Worm (Caenorhabditis elegans) whole organism, L2 larva: ENCODE data around the gene fbxa-153.

Experiments
- C34F6.9 ChIP-seq: fragments of 150-350 bp; optimal IDR thresholded peaks from 2 replicates; lab custom pipeline; 2014; ENCODE audit warnings: missing biosample characterization, missing genetic modification characterization
- F13H6.1 ChIP-seq: sonication (generic microtip); optimal IDR thresholded peaks from 2 replicates; lab custom pipeline; 2016; ENCODE audit warnings: missing genetic modification characterization, missing compliant biosample characterization
- R02D3.7 ChIP-seq: fragments of 150-350 bp; optimal IDR thresholded peaks from 2 replicates; lab custom pipeline; 2014; ENCODE audit warnings: missing biosample characterization, missing genetic modification characterization
- Y55F3AM.14 ChIP-seq: fragments of 200-800 bp; sonication (Bioruptor generic); optimal IDR thresholded peaks from 2 replicates; lab custom pipeline; 2018; ENCODE audit warnings: mild to moderate bottlenecking, missing genetic modification characterization, missing compliant biosample characterization
- ama-1 ChIP-seq: fragments of 150-350 bp; optimal IDR thresholded peaks from 2 replicates; lab custom pipeline; 2018; ENCODE audit warnings: inconsistent platforms
- blmp-1 ChIP-seq: sonication (generic microtip); optimal IDR thresholded peaks from 2 replicates; lab custom pipeline; 2017; ENCODE audit warnings: missing genetic modification characterization, mild to moderate bottlenecking, missing compliant biosample characterization, antibody characterized with exemption, moderate library complexity; ENCODE audit not compliant: insufficient read depth
- crh-2 ChIP-seq: sonication (generic microtip); optimal IDR thresholded peaks from 2 replicates; lab custom pipeline; 2017; ENCODE audit warnings: missing biosample characterization, missing genetic modification characterization
- egl-27 ChIP-seq: sonication (generic microtip); optimal IDR thresholded peaks from 3 replicates; lab custom pipeline; 2017; ENCODE audit warnings: missing biosample characterization, missing genetic modification reagents, missing genetic modification characterization
- elt-1 ChIP-seq: fragments of 150-350 bp; optimal IDR thresholded peaks from 2 replicates; lab custom pipeline; 2014; ENCODE audit warnings: missing biosample characterization, missing genetic modification characterization
- elt-3 ChIP-seq: sonication (generic microtip); optimal IDR thresholded peaks from 2 replicates; lab custom pipeline; 2017; ENCODE audit warnings: missing biosample characterization, missing genetic modification characterization
- fos-1 ChIP-seq: fragments of 150-350 bp; optimal IDR thresholded peaks from 2 replicates; lab custom pipeline; 2014; ENCODE audit warnings: missing biosample characterization, missing genetic modification characterization
- gmeb-1 ChIP-seq: fragments of 150-350 bp; optimal IDR thresholded peaks from 2 replicates; lab custom pipeline; 2014; ENCODE audit warnings: missing biosample characterization, missing genetic modification characterization
- lin-13 ChIP-seq: fragments of 150-350 bp; optimal IDR thresholded peaks from 2 replicates; lab custom pipeline; 2014; ENCODE audit warnings: missing biosample characterization, missing genetic modification reagents, missing genetic modification characterization
- lin-39 ChIP-seq: fragments of 150-350 bp; optimal IDR thresholded peaks from 2 replicates; lab custom pipeline; 2014; ENCODE audit warnings: missing biosample characterization, missing genetic modification reagents, missing genetic modification characterization
- lsy-2 ChIP-seq, 2 experiments: fragments of 150-350 bp in 1 of 2; sonication (generic microtip) in 1 of 2; optimal IDR thresholded peaks; 2 replicates each; lab custom pipeline; 2014 to 2017; ENCODE audit warnings: missing biosample characterization in 2 of 2, missing genetic modification characterization in 2 of 2
- mab-5 ChIP-seq: fragments of 150-350 bp; optimal IDR thresholded peaks from 2 replicates; lab custom pipeline; 2014; ENCODE audit warnings: missing biosample characterization, missing genetic modification characterization
- mdl-1 ChIP-seq, 2 experiments: fragments of 150-350 bp in 1 of 2; sonication (generic microtip) in 1 of 2; optimal IDR thresholded peaks; 2 replicates each; lab custom pipeline; 2017; ENCODE audit warnings: missing biosample characterization in 2 of 2, missing genetic modification characterization in 2 of 2
- nhr-10 ChIP-seq: sonication (generic microtip); optimal IDR thresholded peaks from 2 replicates; lab custom pipeline; 2017; ENCODE audit warnings: missing biosample characterization, missing genetic modification characterization
- nhr-11 ChIP-seq: fragments of 150-350 bp; optimal IDR thresholded peaks from 2 replicates; lab custom pipeline; 2014; ENCODE audit warnings: missing biosample characterization, missing genetic modification characterization
- nhr-12 ChIP-seq: fragments of 150-350 bp; optimal IDR thresholded peaks from 2 replicates; lab custom pipeline; 2014; ENCODE audit warnings: missing biosample characterization, missing genetic modification characterization
- nhr-129 ChIP-seq: fragments of 150-350 bp; optimal IDR thresholded peaks from 2 replicates; lab custom pipeline; 2014; ENCODE audit warnings: missing biosample characterization, missing genetic modification characterization
- nhr-21 ChIP-seq: fragments of 150-350 bp; optimal IDR thresholded peaks from 2 replicates; lab custom pipeline; 2014; ENCODE audit warnings: missing biosample characterization, missing genetic modification characterization
- nhr-237 ChIP-seq: fragments of 150-350 bp; optimal IDR thresholded peaks from 2 replicates; lab custom pipeline; 2014; ENCODE audit warnings: missing biosample characterization, missing genetic modification characterization
- nhr-25 ChIP-seq: fragments of 150-350 bp; sonication (generic microtip); optimal IDR thresholded peaks from 3 replicates; lab custom pipeline; 2014; ENCODE audit warnings: missing biosample characterization, missing genetic modification characterization
- skn-1 ChIP-seq: sonication (generic microtip); optimal IDR thresholded peaks from 2 replicates; lab custom pipeline; 2017; ENCODE audit warnings: missing biosample characterization, missing genetic modification characterization
- sma-3 ChIP-seq: sonication (generic microtip); optimal IDR thresholded peaks from 2 replicates; lab custom pipeline; 2016; ENCODE audit warnings: missing genetic modification reagents, missing genetic modification characterization, missing compliant biosample characterization
- sma-9 ChIP-seq, 2 experiments: fragments of 150-350 bp in 1 of 2; sonication (generic microtip) in 1 of 2; optimal IDR thresholded peaks; 2 replicates each; lab custom pipeline; 2014 to 2016; ENCODE audit warnings: missing genetic modification characterization in 2 of 2, mild to moderate bottlenecking in 1 of 2, missing biosample characterization in 1 of 2, missing compliant biosample characterization in 1 of 2, missing genetic modification reagents in 1 of 2, moderate library complexity in 1 of 2
- snpc-4 ChIP-seq: fragments of 150-350 bp; optimal IDR thresholded peaks from 2 replicates; lab custom pipeline; 2014; ENCODE audit warnings: missing biosample characterization, missing genetic modification characterization
- unc-39 ChIP-seq: fragments of 150-350 bp; optimal IDR thresholded peaks from 2 replicates; lab custom pipeline; 2014; ENCODE audit warnings: missing biosample characterization, missing genetic modification characterization
- unc-55 ChIP-seq: fragments of 150-350 bp; sonication (generic microtip); optimal IDR thresholded peaks from 3 replicates; lab custom pipeline; 2014; ENCODE audit warnings: missing biosample characterization, missing genetic modification reagents, missing genetic modification characterization
- unc-62 ChIP-seq: fragments of 150-350 bp; optimal IDR thresholded peaks from 2 replicates; lab custom pipeline; 2014; ENCODE audit warnings: missing biosample characterization, missing genetic modification reagents, missing genetic modification characterization
- zag-1 ChIP-seq: fragments of 150-350 bp; optimal IDR thresholded peaks from 2 replicates; lab custom pipeline; 2014; ENCODE audit warnings: missing biosample characterization, missing genetic modification characterization
- ztf-11 ChIP-seq: sonication (generic microtip); optimal IDR thresholded peaks from 2 replicates; lab custom pipeline; 2017; ENCODE audit warnings: missing biosample characterization, missing genetic modification characterization
- ztf-4 ChIP-seq: fragments of 150-350 bp; optimal IDR thresholded peaks from 2 replicates; lab custom pipeline; 2014; ENCODE audit warnings: missing biosample characterization, missing genetic modification characterization

The fbxa-153 gene

ce11 chrV:15594573-15594972 is 15.6 kb downstream of the fbxa-153 start, which contains the start of gene fbxa-139:
TSS of gene fbxa-139 (minus strand) at chrV:15594673.
- TF ChIP-seq nhr-25 = no peak
- no peak for TF ChIP-seq Y55F3AM.14 (GFP tag; lab: Kevin White, UChicago)
- TF ChIP-seq F13H6.1 = no peak
- no peak for TF ChIP-seq fos-1 (tag; lab: Kevin White, UChicago)
- TF ChIP-seq elt-1 = no peak
- no peak for TF ChIP-seq zag-1
- TF ChIP-seq gmeb-1 (tag; lab: Kevin White, UChicago) = no peak
- no peak for TF ChIP-seq nhr-10
- TF ChIP-seq mab-5 (tag; lab: Kevin White, UChicago) = no peak
- TF ChIP-seq nhr-21 (tag; lab: Kevin White, UChicago) = no peak
- no peak for TF ChIP-seq snpc-4 (tag; lab: Kevin White, UChicago)
- no peak for TF ChIP-seq blmp-1

ce11 chrV:15590183-15590667 is 20.0 kb downstream of the fbxa-153 start, which contains the start of gene F28F8.7:
TSS of gene F28F8.7 (minus strand) at chrV:15590617.
- TF ChIP-seq nhr-129 (tag; lab: Kevin White, UChicago) = peak; percentile 7
- TF ChIP-seq unc-55 (GFP tag; lab: Kevin White, UChicago) = peak; percentile 65
- peak; percentile 49 for TF ChIP-seq sma-3 (GFP tag; lab: Kevin White, UChicago)
- peak; percentile 9 for TF ChIP-seq lin-13 (GFP tag; lab: Kevin White, UChicago)
- peak; percentile 25 for TF ChIP-seq F13H6.1
- TF ChIP-seq lsy-2 (tag; optimal IDR thresholded peaks at IDR 0.05; lab: Kevin White, UChicago) = peak; percentile 65 to 95
- peak; percentile 24 for TF ChIP-seq crh-2 (tag; lab: Kevin White, UChicago)

ce11 chrV:15578386-15578785 is 31.8 kb downstream of the fbxa-153 start, which contains the start of gene F28F8.9:
TSS of gene F28F8.9 (minus strand) at chrV:15578673.
- no peak for TF ChIP-seq nhr-10
- peak; percentile 32 for TF ChIP-seq crh-2 (tag; lab: Kevin White, UChicago)
- TF ChIP-seq nhr-237 (tag; lab: Kevin White, UChicago) = no peak
- TF ChIP-seq sma-9 (GFP tag; optimal IDR thresholded peaks at IDR 0.05; lab: Kevin White, UChicago) = peak; percentile 39
- TF ChIP-seq sma-9 (tag; optimal IDR thresholded peaks at IDR 0.05; lab: Kevin White, UChicago) = no peak
- peak; percentile 36 for TF ChIP-seq snpc-4 (tag; lab: Kevin White, UChicago)
- TF ChIP-seq ztf-4 (tag; lab: Kevin White, UChicago) = no peak
- TF ChIP-seq skn-1 = no peak
- TF ChIP-seq mab-5 (tag; lab: Kevin White, UChicago) = no peak
- peak; percentile 87 for TF ChIP-seq R02D3.7 (tag; lab: Kevin White, UChicago)
- TF ChIP-seq nhr-12 (tag; lab: Kevin White, UChicago) = no peak
- peak; percentile 66 for TF ChIP-seq nhr-129 (tag; lab: Kevin White, UChicago)
- TF ChIP-seq elt-3 = no peak
- peak; percentile 90 for TF ChIP-seq gmeb-1 (tag; lab: Kevin White, UChicago)
- TF ChIP-seq lin-13 (GFP tag; lab: Kevin White, UChicago) = peak; percentile 35
- peak; percentile 4 for TF ChIP-seq sma-3 (GFP tag; lab: Kevin White, UChicago)
- TF ChIP-seq Y55F3AM.14 (GFP tag; lab: Kevin White, UChicago) = no peak
- TF ChIP-seq lsy-2 (tag; optimal IDR thresholded peaks at IDR 0.05; lab: Kevin White, UChicago) = peak in 1 of 2 experiments; percentile 74
- TF ChIP-seq C34F6.9 (tag; lab: Kevin White, UChicago) = peak; percentile 55
- peak; percentile 62 for TF ChIP-seq unc-55 (GFP tag; lab: Kevin White, UChicago)
- no peak for TF ChIP-seq lin-39 (tag; lab: Kevin White, UChicago)

ce11 chrV:15577395-15577896 is 32.7 kb downstream of the fbxa-153 start, which contains the start of gene atx-3:
TSS of gene atx-3 (minus strand) at chrV:15577445.
- TF ChIP-seq F13H6.1 (no peak), nhr-25 (peak; percentile 34)
- TF ChIP-seq, all 48 proteins: peak for 1

ce11 chrV:15575305-15575704 is 34.9 kb downstream of the fbxa-153 start, which contains the start of gene mdt-28:
TSS of gene mdt-28 (minus strand) at chrV:15575405.
- no peak for TF ChIP-seq egl-27
- TF ChIP-seq, all 48 proteins: peak for 0

- TF ChIP-seq skn-1 (no peak), Y55F3AM.14 (GFP tag; lab: Kevin White, UChicago) (no peak), sma-3 (GFP tag; lab: Kevin White, UChicago) (no peak), unc-39 (no peak), egl-27 (no peak), F13H6.1 (no peak), lsy-2 (tag; optimal IDR thresholded peaks at IDR 0.05; lab: Kevin White, UChicago) (no peak), mdl-1 (tag; optimal IDR thresholded peaks at IDR 0.05; lab: Kevin White, UChicago) (no peak), nhr-10 (no peak), blmp-1 (no peak), unc-62 (GFP tag; lab: Kevin White, UChicago) (no peak), ama-1 (lab: Kevin White, UChicago) (no peak), nhr-11 (no peak), mab-5 (tag; lab: Kevin White, UChicago) (no peak), nhr-129 (tag; lab: Kevin White, UChicago) (no peak), ztf-11 (tag; lab: Kevin White, UChicago) (no peak), nhr-21 (tag; lab: Kevin White, UChicago) (no peak)
Observed at ce11 chrV:15572613-15573012, 37.6 kb downstream of the fbxa-153 start, which contains the start of gene fbxa-94. TSS of gene fbxa-94 (plus strand) at chrV:15572913.
